Fruit fly (Drosophila melanogaster): ENCODE results near the gene CG43115.

CG43115 gene

DNA sequence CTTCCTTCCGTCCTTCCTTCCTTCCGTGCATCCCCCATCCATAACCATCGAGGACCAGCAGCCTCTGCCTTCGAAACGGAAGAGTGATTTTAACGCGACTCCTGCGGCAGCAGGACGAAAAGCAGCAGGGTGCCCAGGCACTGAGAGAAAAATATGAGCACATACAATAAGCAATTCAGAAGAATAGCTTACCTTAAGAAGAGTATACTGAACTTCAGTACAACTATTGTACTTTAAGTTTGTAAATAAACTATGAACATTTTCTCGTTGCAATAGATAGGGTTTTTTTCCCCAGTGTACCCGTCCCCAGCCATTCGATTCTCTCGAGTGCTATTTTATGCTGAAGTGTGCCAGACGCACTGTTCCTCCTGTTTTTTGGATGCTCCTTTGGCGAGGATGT, 34.5 kb downstream of the CG43115 start (continued):
- TF ChIP-seq Camta (GFP tag; optimal IDR thresholded peaks at IDR 0.05) (peak; percentile 74), CG13287 (GFP tag; IDR thresholded peaks at IDR 0.05; ENCODE audit: partially characterized antibody) (no peak), CG7372 (GFP tag; IDR thresholded peaks at IDR 0.05) (peak; percentile 55; the same call in 1 of the 2 replicates), Hmx (GFP tag; optimal IDR thresholded peaks at IDR 0.05) (no peak), Optix (GFP tag; IDR thresholded peaks at IDR 0.05) (peak; percentile 73), PHDP (tag; optimal IDR thresholded peaks at IDR 0.05) (peak; percentile 71), pum (GFP tag; optimal IDR thresholded peaks at IDR 0.05) (peak; percentile 76), CG3838 (GFP tag; optimal IDR thresholded peaks at IDR 0.05) (no peak), CG9797 (GFP tag; optimal IDR thresholded peaks at IDR 0.05) (no peak), chm (GFP tag; IDR thresholded peaks at IDR 0.05) (peak; percentile 86; the same call in 1 of the 2 replicates), Dll (GFP tag; IDR thresholded peaks at IDR 0.05; ENCODE audit: partially characterized antibody) (no peak), Scr (GFP tag; IDR thresholded peaks at IDR 0.05; ENCODE audit: partially characterized antibody) (no peak), kay (GFP tag; optimal IDR thresholded peaks at IDR 0.05) (peak; percentile 64), CG15011 (GFP tag; optimal IDR thresholded peaks at IDR 0.05) (peak; percentile 42), CG6791 (GFP tag; IDR thresholded peaks at IDR 0.05; ENCODE audit: partially characterized antibody) (no peak), gro (GFP tag; optimal IDR thresholded peaks at IDR 0.05) (peak; percentile 51), CG4730 (GFP tag; IDR thresholded peaks at IDR 0.05) (0 out of 2 replicates have a peak, but pooled peaks have one; percentile 51), ssp (GFP tag; IDR thresholded peaks at IDR 0.05) (peak; percentile 68), nerfin-2 (GFP tag; IDR thresholded peaks at IDR 0.05; ENCODE audit: partially characterized antibody) (no peak), CG10431 (GFP tag; optimal IDR thresholded peaks at IDR 0.05) (peak; percentile 50), CG6272 (GFP tag; IDR thresholded peaks at IDR 0.05) (peak; percentile 66; the same call in 1 of the 2 replicates), CG3065 (GFP tag; optimal IDR thresholded peaks at IDR 0.05) (no peak), CG43689 (GFP tag; IDR thresholded peaks at IDR 0.05) (peak; percentile 56; the same call in 1 of the 2 replicates), ind (GFP tag; optimal IDR thresholded peaks at IDR 0.05) (peak; percentile 67), CG8924 (tag; optimal IDR thresholded peaks at IDR 0.05) (peak; percentile 86), HLH4C (GFP tag; IDR thresholded peaks at IDR 0.05; ENCODE audit: partially characterized antibody) (no peak), CG11723 (GFP tag; optimal IDR thresholded peaks at IDR 0.05) (peak; percentile 54), hb (GFP tag; IDR thresholded peaks at IDR 0.05; ENCODE audit: partially characterized antibody) (no peak), inv (GFP tag; IDR thresholded peaks at IDR 0.05; ENCODE audit: partially characterized antibody) (no peak), Sry-β (GFP tag; optimal IDR thresholded peaks at IDR 0.05) (no peak), CG34422 (GFP tag; IDR thresholded peaks at IDR 0.05) (peak; percentile 82; the same call in 2 of the 3 replicates), CG7556 (GFP tag; optimal IDR thresholded peaks at IDR 0.05) (peak; percentile 86), CG7786 (GFP tag; optimal IDR thresholded peaks at IDR 0.05) (peak; percentile 66), bcd (GFP tag; optimal IDR thresholded peaks at IDR 0.05) (peak; percentile 76), tap (tag; optimal IDR thresholded peaks at IDR 0.05) (peak; percentile 76), CG4282 (GFP tag; optimal IDR thresholded peaks at IDR 0.05) (peak; percentile 28), CG10147 (GFP tag; optimal IDR thresholded peaks at IDR 0.05) (peak; percentile 46), mld (GFP tag; IDR thresholded peaks at IDR 0.05; ENCODE audit: partially characterized antibody) (no peak), CG11456 (GFP tag; IDR thresholded peaks at IDR 0.05) (peak; percentile 77), repo (GFP tag; optimal IDR thresholded peaks at IDR 0.05) (peak; percentile 66), CG34224 (GFP tag; IDR thresholded peaks at IDR 0.05; ENCODE audit: partially characterized antibody) (no peak), CG1529 (GFP tag; optimal IDR thresholded peaks at IDR 0.05) (peak; percentile 65), CG9876 (GFP tag; optimal IDR thresholded peaks at IDR 0.05) (peak; percentile 59), CG31365 (tag; optimal IDR thresholded peaks at IDR 0.05) (peak; percentile 47), GATAe (GFP tag; conservative IDR thresholded peaks at IDR 0.05) (no peak), org-1 (GFP tag; optimal IDR thresholded peaks at IDR 0.05) (peak; percentile 80), Aef1 (GFP tag; IDR thresholded peaks at IDR 0.05) (peak; percentile 57), CG6689 (GFP tag; IDR thresholded peaks at IDR 0.05) (peak; percentile 78), CG13296 (GFP tag; optimal IDR thresholded peaks at IDR 0.05) (peak; percentile 73), fru (optimal IDR thresholded peaks at IDR 0.05) (no peak), zf30C (GFP tag; optimal IDR thresholded peaks at IDR 0.05) (peak; percentile 81)

All from whole organism, embryonic.